Worm (Caenorhabditis elegans): ENCODE data around the gene pat-3.

Gene pat-3

ce11 chrIII:3921646-3922328 lies 7.8 kb upstream of the pat-3 start, which contains the start of the genes metl-6 and nit-1 (continued):
- TF ChIP-seq nhr-12 (tag; optimal IDR thresholded peaks at IDR 0.05): no peak
- peak; percentile 40 for TF ChIP-seq pqm-1 (tag; optimal IDR thresholded peaks at IDR 0.05)
- no peak for TF ChIP-seq fos-1 (tag; optimal IDR thresholded peaks at IDR 0.05)
- no peak for TF ChIP-seq nhr-28 (tag; optimal IDR thresholded peaks at IDR 0.05)
- TF ChIP-seq ceh-82 (tag; optimal IDR thresholded peaks at IDR 0.05): no peak
- TF ChIP-seq unc-39 (tag; optimal IDR thresholded peaks at IDR 0.05): no peak
- TF ChIP-seq ztf-11 (tag; optimal IDR thresholded peaks at IDR 0.05): no peak
- no peak for TF ChIP-seq nhr-67 (tag; optimal IDR thresholded peaks at IDR 0.05)
- TF ChIP-seq skn-1 (tag; optimal IDR thresholded peaks at IDR 0.05): peak; percentile 6
- TF ChIP-seq nhr-25 (tag; optimal IDR thresholded peaks at IDR 0.05): peak; percentile 13
- no peak for TF ChIP-seq jun-1 (tag; optimal IDR thresholded peaks at IDR 0.05)
- TF ChIP-seq nhr-237 (tag; optimal IDR thresholded peaks at IDR 0.05): no peak
- TF ChIP-seq nhr-43 (tag; optimal IDR thresholded peaks at IDR 0.05; ENCODE audit: poor library complexity, severe bottlenecking): peak; percentile 51
- no peak for TF ChIP-seq ceh-16 (tag; optimal IDR thresholded peaks at IDR 0.05)
- no peak for TF ChIP-seq hmg-11 (tag; optimal IDR thresholded peaks at IDR 0.05)
- TF ChIP-seq pha-4 (tag; optimal IDR thresholded peaks at IDR 0.05): peak; percentile 26
- no peak for TF ChIP-seq snpc-4 (tag; optimal IDR thresholded peaks at IDR 0.05)

ce11 chrIII:3918569-3918968 lies 4.6 kb upstream of the pat-3 start, which contains the start of gene ZK1058.3:
Gene ZK1058.3, plus strand, starts transcription at chrIII:3918869.
- TF ChIP-seq nhr-12 (tag; optimal IDR thresholded peaks at IDR 0.05) (no peak), fkh-2 (tag; optimal IDR thresholded peaks at IDR 0.05) (no peak), daf-12 (tag; optimal IDR thresholded peaks at IDR 0.05) (no peak), lin-15B (tag; optimal IDR thresholded peaks at IDR 0.05) (no peak), ztf-11 (tag; optimal IDR thresholded peaks at IDR 0.05) (no peak), unc-62 (GFP tag; optimal IDR thresholded peaks at IDR 0.05) (no peak), ceh-9 (tag; optimal IDR thresholded peaks at IDR 0.05) (no peak), nfya-1 (tag; optimal IDR thresholded peaks at IDR 0.05; ENCODE audit: insufficient read depth) (no peak), eor-1 (tag; optimal IDR thresholded peaks at IDR 0.05) (no peak)

ce11 chrIII:3916624-3917023 lies 2.7 kb upstream of the pat-3 start, which contains the start of gene ccdc-47:
Gene ccdc-47, plus strand, starts transcription at chrIII:3916967.
- TF ChIP-seq lin-15B (tag; optimal IDR thresholded peaks at IDR 0.05) (peak; percentile 30), snpc-4 (tag; optimal IDR thresholded peaks at IDR 0.05) (peak; percentile 64), nhr-237 (tag; optimal IDR thresholded peaks at IDR 0.05) (no peak), ceh-9 (tag; optimal IDR thresholded peaks at IDR 0.05) (no peak), elt-3 (tag; optimal IDR thresholded peaks at IDR 0.05) (no peak), lin-39 (tag; optimal IDR thresholded peaks at IDR 0.05) (peak; percentile 61), eor-1 (tag; optimal IDR thresholded peaks at IDR 0.05) (no peak), pha-4 (tag; optimal IDR thresholded peaks at IDR 0.05) (peak; percentile 86), fkh-2 (tag; optimal IDR thresholded peaks at IDR 0.05) (no peak), sea-2 (GFP tag; optimal IDR thresholded peaks at IDR 0.05) (no peak), nhr-25 (tag; optimal IDR thresholded peaks at IDR 0.05) (peak; percentile 22), ztf-4 (tag; optimal IDR thresholded peaks at IDR 0.05) (no peak), hmg-11 (tag; optimal IDR thresholded peaks at IDR 0.05) (peak; percentile 83), pqm-1 (tag; optimal IDR thresholded peaks at IDR 0.05) (no peak), ceh-16 (tag; optimal IDR thresholded peaks at IDR 0.05) (no peak), nhr-11 (tag; optimal IDR thresholded peaks at IDR 0.05) (no peak), unc-62 (GFP tag; optimal IDR thresholded peaks at IDR 0.05) (no peak), aly-2 (tag; optimal IDR thresholded peaks at IDR 0.05) (no peak), unc-39 (tag; optimal IDR thresholded peaks at IDR 0.05) (no peak), fkh-10 (GFP tag; optimal IDR thresholded peaks at IDR 0.05) (no peak), skn-1 (tag; optimal IDR thresholded peaks at IDR 0.05) (peak; percentile 26), lsy-12 (tag; optimal IDR thresholded peaks at IDR 0.05) (no peak), ztf-11 (tag; optimal IDR thresholded peaks at IDR 0.05) (no peak), egl-27 (tag; optimal IDR thresholded peaks at IDR 0.05) (no peak), nhr-28 (tag; optimal IDR thresholded peaks at IDR 0.05) (no peak), daf-12 (tag; optimal IDR thresholded peaks at IDR 0.05) (no peak), ZK546.5 (tag; optimal IDR thresholded peaks at IDR 0.05) (no peak), nhr-43 (tag; optimal IDR thresholded peaks at IDR 0.05; ENCODE audit: poor library complexity, severe bottlenecking) (peak; percentile 50), nhr-23 (tag; optimal IDR thresholded peaks at IDR 0.05) (peak; percentile 28), tbx-2 (tag; optimal IDR thresholded peaks at IDR 0.05) (no peak), nfya-1 (tag; optimal IDR thresholded peaks at IDR 0.05; ENCODE audit: insufficient read depth) (peak; percentile 74), zag-1 (tag; optimal IDR thresholded peaks at IDR 0.05) (no peak), nhr-76 (tag; optimal IDR thresholded peaks at IDR 0.05) (no peak), ceh-28 (tag; optimal IDR thresholded peaks at IDR 0.05) (no peak), nhr-12 (tag; optimal IDR thresholded peaks at IDR 0.05) (no peak), fos-1 (tag; optimal IDR thresholded peaks at IDR 0.05) (no peak), ama-1 (optimal IDR thresholded peaks at IDR 0.05) (no peak), egl-5 (tag; optimal IDR thresholded peaks at IDR 0.05) (no peak), mdl-1 (tag; optimal IDR thresholded peaks at IDR 0.05) (no peak), nhr-77 (tag; optimal IDR thresholded peaks at IDR 0.05) (no peak), jun-1 (tag; optimal IDR thresholded peaks at IDR 0.05) (no peak), elt-1 (tag; optimal IDR thresholded peaks at IDR 0.05) (no peak), mml-1 (tag; optimal IDR thresholded peaks at IDR 0.05) (no peak), elt-2 (tag; optimal IDR thresholded peaks at IDR 0.05) (peak; percentile 37)
